Fruit fly (Drosophila melanogaster): ENCODE measurements around the gene otu.

Gene otu

DNA sequence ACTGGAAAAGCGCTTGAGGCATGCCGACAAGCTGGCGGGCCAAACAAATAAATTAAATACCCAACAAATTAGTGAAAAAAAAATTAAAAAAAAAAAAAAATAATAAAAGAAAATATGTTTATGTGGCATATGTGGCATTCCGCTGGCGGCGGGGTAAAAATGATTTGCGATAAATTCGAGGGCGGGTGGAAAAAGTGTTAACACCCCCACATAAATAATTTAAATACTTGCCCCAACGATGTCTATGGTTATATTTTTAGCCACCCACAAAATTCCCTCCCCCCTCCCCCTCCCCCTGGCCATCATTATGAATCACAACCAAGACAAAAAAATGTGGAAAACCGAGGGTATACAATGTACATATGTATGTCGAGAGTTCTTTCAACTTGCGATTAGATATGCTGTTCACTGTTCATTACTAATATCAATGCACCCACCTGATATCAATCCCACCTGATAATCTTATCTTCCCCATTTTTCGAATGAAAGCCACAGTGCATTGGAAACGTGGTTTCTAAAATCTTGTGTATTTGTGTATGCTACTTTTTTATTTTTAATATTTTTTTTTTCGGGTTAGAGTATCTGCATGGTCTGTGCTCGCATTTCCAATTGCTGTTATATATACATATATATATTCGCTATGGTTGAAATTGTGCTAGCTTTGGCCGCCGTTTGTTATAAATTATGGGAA is 39.0 kb downstream of the otu start:
- no peak for TF ChIP-seq CG8478 (optimal IDR thresholded peaks at IDR 0.05)
- TF ChIP-seq pan (optimal IDR thresholded peaks at IDR 0.05): no peak
- no peak for TF ChIP-seq usp (GFP tag; optimal IDR thresholded peaks at IDR 0.05)
- no peak for TF ChIP-seq Dll (optimal IDR thresholded peaks at IDR 0.05)
- no peak for TF ChIP-seq EcR (GFP tag; optimal IDR thresholded peaks at IDR 0.05)
- TF ChIP-seq psq (optimal IDR thresholded peaks at IDR 0.05): no peak

DNA sequence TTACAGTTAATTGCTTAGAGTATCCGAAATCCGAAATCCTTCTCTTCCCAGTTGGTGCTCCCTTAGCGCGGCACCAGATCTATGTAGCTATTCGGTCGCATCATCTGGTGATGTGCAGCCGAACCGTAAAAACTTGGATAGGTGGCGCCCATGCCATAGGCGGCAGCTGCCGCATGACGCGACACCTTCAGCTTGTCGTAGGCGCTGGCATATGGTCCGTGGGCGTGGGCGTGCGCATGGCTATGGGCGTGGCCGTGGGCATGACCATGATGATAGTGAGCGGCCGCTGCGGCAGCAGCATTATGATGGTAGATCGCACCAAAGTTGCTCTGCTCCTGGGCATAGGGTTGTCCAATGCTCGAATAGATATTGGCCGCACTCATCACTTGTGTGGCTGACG is 41.2 kb downstream of the otu start:
- no peak for TF ChIP-seq psq (optimal IDR thresholded peaks at IDR 0.05)

DNA sequence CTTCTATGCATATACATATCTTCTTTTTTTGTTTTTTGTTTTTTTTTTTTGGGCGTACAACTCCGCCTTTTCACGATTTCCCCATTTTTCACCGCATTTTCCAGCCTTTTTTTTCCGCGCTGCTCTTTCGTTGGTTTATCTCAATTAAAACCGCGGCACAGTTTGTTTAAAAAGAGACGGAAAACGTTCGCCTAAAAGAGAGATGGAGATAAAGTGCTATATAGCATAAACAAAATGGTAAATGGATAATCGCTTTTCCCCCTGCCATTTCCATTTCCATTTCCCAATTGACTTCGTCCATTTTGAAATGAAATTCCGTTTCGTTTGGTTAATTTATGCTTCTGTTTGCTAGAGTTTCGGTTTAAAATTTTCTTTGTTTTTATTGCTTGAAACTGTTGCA is 42.2 kb downstream of the otu start:
- TF ChIP-seq usp (GFP tag; optimal IDR thresholded peaks at IDR 0.05) (no peak), Dll (optimal IDR thresholded peaks at IDR 0.05) (no peak), CG8478 (optimal IDR thresholded peaks at IDR 0.05) (no peak), psq (optimal IDR thresholded peaks at IDR 0.05) (no peak)

DNA sequence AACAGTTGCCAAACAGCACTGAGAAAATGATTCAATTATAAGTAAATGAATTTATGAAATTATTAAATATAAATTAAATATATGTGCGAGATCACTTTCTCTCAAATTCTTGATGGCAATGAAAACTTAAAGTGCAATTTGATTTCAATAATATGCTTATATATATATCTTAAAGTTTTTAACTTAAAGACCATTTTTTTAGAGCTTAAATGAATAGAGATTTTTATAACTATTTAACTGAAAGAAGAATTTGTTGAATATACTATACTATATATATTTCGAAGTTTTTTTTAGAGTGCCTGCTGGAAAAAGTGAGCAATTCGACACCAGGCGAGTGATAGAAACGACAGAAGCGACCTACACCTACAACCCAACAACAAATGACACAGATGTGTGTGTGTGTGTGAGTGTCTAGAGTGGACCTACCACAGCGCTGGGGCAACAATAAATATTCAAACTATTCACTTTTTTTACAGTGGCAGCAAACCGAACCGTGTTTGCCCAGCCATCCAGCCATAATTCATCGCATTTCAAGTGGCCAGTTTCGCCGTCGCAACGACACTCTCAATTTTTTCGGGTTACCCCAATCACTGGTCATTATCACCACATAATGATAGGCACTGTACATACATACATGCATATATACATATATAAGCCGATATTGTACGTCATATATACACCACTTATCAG is 44.3 kb downstream of the otu start:
- TF ChIP-seq EcR (GFP tag; optimal IDR thresholded peaks at IDR 0.05) (no peak), pan (optimal IDR thresholded peaks at IDR 0.05) (no peak), CG8478 (optimal IDR thresholded peaks at IDR 0.05) (no peak), psq (optimal IDR thresholded peaks at IDR 0.05) (no peak), usp (GFP tag; optimal IDR thresholded peaks at IDR 0.05) (no peak), Dll (optimal IDR thresholded peaks at IDR 0.05) (no peak)

DNA sequence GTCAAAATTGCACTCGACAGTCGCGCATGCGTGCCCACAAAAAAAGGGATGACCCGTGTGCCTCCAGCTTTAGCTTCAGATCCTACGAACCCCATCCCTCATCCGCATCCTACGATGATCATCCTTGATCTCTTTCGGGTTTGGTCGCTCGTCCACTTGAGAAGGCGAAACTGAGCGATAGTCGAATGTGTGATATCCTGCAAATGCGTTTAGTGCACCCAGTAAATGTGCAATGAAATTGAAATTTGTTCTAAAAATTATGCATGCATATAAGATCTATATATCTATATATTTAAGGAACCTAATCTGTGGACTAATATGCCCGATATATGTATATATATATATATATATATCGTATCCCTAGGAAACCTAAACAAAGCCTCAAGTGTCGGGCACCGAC is 45.1 kb downstream of the otu start:
- no peak for TF ChIP-seq psq (optimal IDR thresholded peaks at IDR 0.05)
- TF ChIP-seq pan (optimal IDR thresholded peaks at IDR 0.05): no peak

DNA sequence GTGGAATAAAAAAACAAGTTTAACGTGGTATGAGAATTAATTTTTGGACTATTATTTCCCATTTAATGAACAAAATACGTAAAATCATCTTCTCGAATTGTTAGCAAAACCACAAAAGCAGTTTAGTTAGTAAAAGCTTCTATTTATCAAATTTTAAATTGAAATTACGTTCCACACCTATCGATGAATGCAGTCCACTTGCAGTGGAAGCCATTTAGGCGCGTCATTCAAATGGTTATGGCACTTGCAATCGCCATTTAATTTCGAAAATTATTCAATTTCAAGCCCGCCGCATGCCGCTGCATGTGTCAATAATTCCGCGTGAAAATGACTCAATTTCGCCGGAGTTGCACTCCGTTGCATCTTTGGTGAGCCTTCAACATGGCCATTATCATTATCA is 46.4 kb downstream of the otu start:
- TF ChIP-seq Dll (optimal IDR thresholded peaks at IDR 0.05) (no peak), psq (optimal IDR thresholded peaks at IDR 0.05) (no peak), pan (optimal IDR thresholded peaks at IDR 0.05) (no peak), usp (GFP tag; optimal IDR thresholded peaks at IDR 0.05) (no peak), CG8478 (optimal IDR thresholded peaks at IDR 0.05) (no peak), EcR (GFP tag; optimal IDR thresholded peaks at IDR 0.05) (no peak)

DNA sequence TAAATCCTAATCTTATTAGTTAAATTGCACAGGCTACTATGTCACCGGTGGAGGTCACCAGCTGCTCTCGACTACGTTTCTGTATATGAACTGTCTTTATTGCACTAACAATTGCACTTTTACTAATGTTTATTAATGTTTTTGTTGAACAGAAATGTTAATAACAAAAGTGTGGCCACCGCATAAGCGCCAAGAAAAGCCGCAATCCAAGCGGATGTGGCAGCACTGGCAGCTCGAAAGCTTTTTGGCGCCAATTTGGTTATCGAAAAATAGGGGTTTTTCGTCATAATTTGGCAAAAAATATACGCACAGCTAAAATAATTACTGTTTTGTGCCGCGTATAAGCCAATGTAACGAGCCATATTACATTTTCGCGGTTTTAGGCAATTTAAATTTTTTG is 47.2 kb downstream of the otu start, which contains the start of gene CG12123:
Gene CG12123, minus strand, starts transcription at position 188 of the 400 bp plus-strand sequence.
- TF ChIP-seq Dll (optimal IDR thresholded peaks at IDR 0.05) (no peak), EcR (GFP tag; optimal IDR thresholded peaks at IDR 0.05) (no peak), usp (GFP tag; optimal IDR thresholded peaks at IDR 0.05) (no peak), CG8478 (optimal IDR thresholded peaks at IDR 0.05) (no peak), psq (optimal IDR thresholded peaks at IDR 0.05) (no peak), pan (optimal IDR thresholded peaks at IDR 0.05) (no peak)

DNA sequence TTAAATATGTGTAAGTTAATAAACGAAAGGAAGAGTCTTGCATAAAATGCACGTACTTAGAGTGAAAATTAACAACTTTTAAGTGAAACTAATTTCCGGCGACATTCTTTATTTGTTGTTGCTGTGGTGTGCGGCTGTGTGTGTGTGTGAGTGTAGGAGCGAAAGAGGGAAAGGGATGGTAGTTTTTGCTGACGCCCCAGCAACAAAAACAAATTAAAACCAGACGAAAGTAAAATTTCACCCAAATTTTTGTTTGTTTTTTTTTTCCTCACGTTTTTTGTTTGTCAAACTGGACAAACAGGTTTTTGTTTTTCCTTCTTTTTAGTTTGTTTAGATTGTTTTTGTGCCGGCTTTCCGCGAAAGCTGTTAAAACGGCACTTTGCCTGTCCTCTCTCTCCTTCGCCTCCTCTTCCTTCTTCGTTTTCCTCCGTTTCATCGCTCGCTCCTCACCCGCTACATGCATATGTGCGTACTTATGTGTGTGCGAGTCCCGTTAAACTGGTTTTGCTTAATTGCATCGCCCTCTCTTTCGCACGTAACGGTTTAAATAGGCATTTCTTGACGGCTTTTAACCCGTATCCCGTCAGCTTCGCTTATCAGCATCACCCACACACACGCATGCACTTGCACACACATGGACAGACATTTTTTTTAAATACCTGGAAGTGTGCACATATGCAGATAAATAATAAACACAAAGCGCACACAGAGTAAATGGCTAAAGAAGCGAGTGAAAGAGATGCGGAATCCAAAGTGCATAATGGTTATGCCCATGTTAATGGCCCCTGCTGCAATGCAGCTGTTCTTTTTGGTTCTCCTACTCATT is 51.8 kb downstream of the otu start, which contains the start of gene Miga:
Gene Miga, minus strand, starts transcription at position 536 of the 826 bp plus-strand sequence.
- TF ChIP-seq EcR (GFP tag; optimal IDR thresholded peaks at IDR 0.05) (no peak), usp (GFP tag; optimal IDR thresholded peaks at IDR 0.05) (no peak), Dll (optimal IDR thresholded peaks at IDR 0.05) (no peak), psq (optimal IDR thresholded peaks at IDR 0.05) (no peak)

DNA sequence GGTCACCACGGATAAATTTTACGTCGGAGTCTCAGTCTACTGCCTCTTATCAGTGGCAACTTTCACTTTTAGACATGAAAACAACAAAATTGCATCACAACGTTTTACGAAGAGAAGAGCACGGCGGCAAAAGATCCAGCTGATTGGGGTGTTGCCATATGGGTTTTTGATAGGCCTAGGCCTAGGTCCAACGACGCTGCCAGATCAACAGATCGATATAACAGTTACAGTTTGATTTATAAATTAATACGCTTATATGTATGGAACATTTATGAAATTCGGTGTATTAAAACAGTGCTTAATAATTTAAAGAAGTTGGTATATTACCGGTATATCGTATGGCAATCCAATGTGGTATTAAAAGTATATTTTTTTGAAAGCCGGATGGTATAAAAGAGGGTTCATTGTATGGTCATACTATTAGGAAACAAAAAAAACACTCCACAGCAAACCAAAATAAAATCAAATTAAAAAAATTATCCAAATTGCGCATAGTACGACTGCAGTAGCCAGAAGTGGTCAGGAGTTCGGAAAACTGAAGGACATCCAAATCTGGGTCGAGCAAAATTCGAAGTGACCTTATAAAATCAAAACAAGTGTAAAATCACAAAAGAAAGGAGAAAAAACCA is 52.6 kb downstream of the otu start, which contains the start of gene CG1440:
Gene CG1440, plus strand, starts transcription at position 402 of the 629 bp plus-strand sequence.
- TF ChIP-seq pan (optimal IDR thresholded peaks at IDR 0.05) (peak; percentile 39), EcR (GFP tag; optimal IDR thresholded peaks at IDR 0.05) (no peak)
